Fruit fly (Drosophila melanogaster) whole organism, wandering third instar larva: ENCODE results near the gene CG3638.

Experiments used
- Abd-B ChIP-seq: fragments of >200 bp; optimal IDR thresholded peaks from 2 replicates; lab custom pipeline; 2017; ENCODE audit warnings: missing biosample characterization, missing genetic modification characterization
- CG32264 ChIP-seq: fragments of 200-800 bp; sonication (Bioruptor generic); optimal IDR thresholded peaks from 2 replicates; lab custom pipeline; 2016; ENCODE audit warnings: missing biosample characterization, missing genetic modification characterization
- CG9705 ChIP-seq: fragments of 200-800 bp; sonication (Bioruptor generic); optimal IDR thresholded peaks from 2 replicates; lab custom pipeline; 2018; ENCODE audit warnings: missing biosample characterization, mild to moderate bottlenecking, missing genetic modification characterization
- CrebA ChIP-seq: fragments of 200-800 bp; sonication (Bioruptor generic); optimal IDR thresholded peaks from 2 replicates; lab custom pipeline; 2016; ENCODE audit warnings: missing biosample characterization, mild to moderate bottlenecking, missing genetic modification characterization, borderline replicate concordance
- Dfd ChIP-seq: fragments of >200 bp; optimal IDR thresholded peaks from 2 replicates; lab custom pipeline; 2017; ENCODE audit warnings: missing biosample characterization, missing genetic modification characterization
- Dif ChIP-seq: fragments of 200-275, 200-300 bp; sonication (Bioruptor generic); optimal IDR thresholded peaks from 2 replicates; lab custom pipeline; 2018; ENCODE audit warnings: missing biosample characterization, missing genetic modification characterization; ENCODE audit not compliant: partially characterized antibody
- GATAd ChIP-seq: sonication (Bioruptor generic); optimal IDR thresholded peaks from 2 replicates; lab custom pipeline; 2016; ENCODE audit warnings: missing biosample characterization, missing genetic modification characterization
- HLH106 ChIP-seq: fragments of 200-800 bp; optimal IDR thresholded peaks from 3 replicates; lab custom pipeline; 2019; ENCODE audit warnings: missing biosample characterization, mild to moderate bottlenecking, missing genetic modification characterization, moderate library complexity
- Hnf4 ChIP-seq: fragments of 200-800 bp; sonication (Bioruptor generic); optimal IDR thresholded peaks from 2 replicates; lab custom pipeline; 2016; ENCODE audit warnings: missing biosample characterization, mild to moderate bottlenecking, missing genetic modification characterization
- Hr78 ChIP-seq: fragments of >200 bp; optimal IDR thresholded peaks from 2 replicates; lab custom pipeline; 2017; ENCODE audit warnings: missing biosample characterization, missing genetic modification characterization
- Hr83 ChIP-seq: fragments of 200-300 bp; sonication (Bioruptor generic); optimal IDR thresholded peaks from 2 replicates; lab custom pipeline; 2016; ENCODE audit warnings: missing biosample characterization, mild to moderate bottlenecking, missing genetic modification characterization, moderate library complexity; ENCODE audit not compliant: poor library complexity, severe bottlenecking
- Jra ChIP-seq: sonication (Bioruptor generic); optimal IDR thresholded peaks from 2 replicates; lab custom pipeline; 2016; ENCODE audit warnings: missing biosample characterization, missing genetic modification characterization
- Mio ChIP-seq: sonication (Bioruptor generic); optimal IDR thresholded peaks from 2 replicates; lab custom pipeline; 2016; ENCODE audit warnings: missing biosample characterization, missing genetic modification characterization
- Myc ChIP-seq: fragments of >200 bp; optimal IDR thresholded peaks from 2 replicates; lab custom pipeline; 2017
- N ChIP-seq: fragments of >200 bp; optimal IDR thresholded peaks from 2 replicates; lab custom pipeline; 2018; ENCODE audit warnings: missing biosample characterization, missing external identifiers, missing genetic modification characterization
- OdsH ChIP-seq: fragments of 200-800 bp; sonication (Bioruptor generic); optimal IDR thresholded peaks from 2 replicates; lab custom pipeline; 2016; ENCODE audit warnings: missing biosample characterization, mild to moderate bottlenecking, missing genetic modification characterization
- Rel ChIP-seq, 2 experiments: fragments of 200-800 bp; sonication (Bioruptor generic) in 1 of 2; optimal IDR thresholded peaks; 2 replicates in 1 of 2; 3 replicates in 1 of 2; lab custom pipeline; 2016 to 2019; ENCODE audit warnings: mild to moderate bottlenecking in 2 of 2, missing biosample characterization in 2 of 2, missing genetic modification characterization in 2 of 2, moderate library complexity in 1 of 2
- Sp1 ChIP-seq: fragments of 200-800 bp; sonication (Bioruptor generic); optimal IDR thresholded peaks from 3 replicates; lab custom pipeline; 2019; ENCODE audit warnings: missing biosample characterization, mild to moderate bottlenecking, missing genetic modification characterization, moderate library complexity
- Vsx2 ChIP-seq: fragments of 200-300, 225-300 bp; sonication (Bioruptor generic); optimal IDR thresholded peaks from 2 replicates; lab custom pipeline; 2018; ENCODE audit warnings: missing biosample characterization, missing genetic modification characterization; ENCODE audit not compliant: partially characterized antibody
- br ChIP-seq: fragments of 200-800 bp; sonication (Bioruptor generic); optimal IDR thresholded peaks from 2 replicates; lab custom pipeline; 2016; ENCODE audit warnings: missing biosample characterization, missing genetic modification characterization
- brk ChIP-seq: fragments of 200-800 bp; sonication (Bioruptor generic); optimal IDR thresholded peaks from 2 replicates; lab custom pipeline; 2016; ENCODE audit warnings: missing biosample characterization, mild to moderate bottlenecking, missing genetic modification characterization
- dl ChIP-seq, 2 experiments: fragments of 175-275, 200-275 bp in 1 of 2; fragments of 200-275 bp in 1 of 2; sonication (Bioruptor generic); optimal IDR thresholded peaks; lab custom pipeline; 2018; ENCODE audit warnings: mild to moderate bottlenecking in 2 of 2, missing biosample characterization in 2 of 2, missing genetic modification characterization in 2 of 2, moderate library complexity in 2 of 2; ENCODE audit not compliant: partially characterized antibody in 2 of 2, insufficient read depth in 1 of 2
- dmrt93B ChIP-seq: fragments of 200-800 bp; sonication (Bioruptor generic); optimal IDR thresholded peaks from 2 replicates; lab custom pipeline; 2018; ENCODE audit warnings: missing biosample characterization, mild to moderate bottlenecking, missing genetic modification characterization
- dsf ChIP-seq: sonication (Bioruptor generic); optimal IDR thresholded peaks from 2 replicates; lab custom pipeline; 2016; ENCODE audit warnings: missing biosample characterization, missing genetic modification characterization, borderline replicate concordance
- ey ChIP-seq: fragments of 200-800 bp; sonication (Bioruptor generic); optimal IDR thresholded peaks from 2 replicates; lab custom pipeline; 2016; ENCODE audit warnings: missing biosample characterization, missing genetic modification characterization
- foxo ChIP-seq, 2 experiments: fragments of 200-800 bp; sonication (Bioruptor generic); optimal IDR thresholded peaks; 2 replicates in 1 of 2; 3 replicates in 1 of 2; lab custom pipeline; 2016 to 2017; ENCODE audit warnings: missing biosample characterization in 2 of 2, missing genetic modification characterization in 2 of 2
- fru ChIP-seq: fragments of 200-800 bp; sonication (Bioruptor generic); optimal IDR thresholded peaks from 3 replicates; lab custom pipeline; 2016; ENCODE audit warnings: missing biosample characterization, mild to moderate bottlenecking, missing genetic modification characterization
- h ChIP-seq: fragments of 200-800 bp; sonication (Bioruptor generic); optimal IDR thresholded peaks from 3 replicates; lab custom pipeline; 2016; ENCODE audit warnings: missing biosample characterization, mild to moderate bottlenecking, missing genetic modification characterization
- jim ChIP-seq: fragments of 175-275, 200-325 bp; sonication (Bioruptor generic); optimal IDR thresholded peaks from 2 replicates; lab custom pipeline; 2016; ENCODE audit warnings: missing biosample characterization, mild to moderate bottlenecking, missing genetic modification characterization
- lola ChIP-seq: fragments of >200 bp; optimal IDR thresholded peaks from 2 replicates; lab custom pipeline; 2017; ENCODE audit warnings: missing biosample characterization, missing genetic modification characterization
- pan ChIP-seq: fragments of >200 bp; optimal IDR thresholded peaks from 2 replicates; lab custom pipeline; 2017
- psq ChIP-seq: fragments of 200-800 bp; sonication (Bioruptor generic); optimal IDR thresholded peaks from 3 replicates; lab custom pipeline; 2017; ENCODE audit warnings: missing biosample characterization, mild to moderate bottlenecking, missing genetic modification characterization, moderate library complexity
- rgr ChIP-seq: fragments of 200-800 bp; sonication (Bioruptor generic); optimal IDR thresholded peaks from 3 replicates; lab custom pipeline; 2016; ENCODE audit warnings: missing biosample characterization, mild to moderate bottlenecking, missing genetic modification characterization
- sage ChIP-seq: fragments of 200-800 bp; sonication (Bioruptor generic); optimal IDR thresholded peaks from 2 replicates; lab custom pipeline; 2016; ENCODE audit warnings: missing biosample characterization, mild to moderate bottlenecking, missing genetic modification characterization
- sv ChIP-seq: fragments of 200-800 bp; sonication (Bioruptor generic); optimal IDR thresholded peaks from 3 replicates; lab custom pipeline; 2016; ENCODE audit warnings: missing biosample characterization, missing genetic modification characterization
- tai ChIP-seq: sonication (Bioruptor generic); optimal IDR thresholded peaks from 2 replicates; lab custom pipeline; 2016; ENCODE audit warnings: missing biosample characterization, missing genetic modification characterization
- usp ChIP-seq: fragments of >200 bp; optimal IDR thresholded peaks from 2 replicates; lab custom pipeline; 2017; ENCODE audit warnings: missing biosample characterization, missing genetic modification characterization
- woc ChIP-seq: sonication (Bioruptor generic); optimal IDR thresholded peaks from 2 replicates; lab custom pipeline; 2016; ENCODE audit warnings: missing biosample characterization, mild to moderate bottlenecking, missing genetic modification characterization

CG3638 gene

dm6 chrX:1242049-1242448, 5.6 kb upstream of the CG3638 start:
- TF ChIP-seq psq (GFP tag; lab: Kevin White, UChicago): no peak
- TF ChIP-seq Dif (GFP tag; lab: Kevin White, UChicago): no peak
- TF ChIP-seq Sp1 (GFP tag; lab: Kevin White, UChicago): no peak
- TF ChIP-seq jim: no peak
- TF ChIP-seq HLH106: no peak
- TF ChIP-seq CrebA (GFP tag; lab: Kevin White, UChicago): no peak
- TF ChIP-seq pan (lab: Kevin White, UChicago): no peak
- no peak for TF ChIP-seq ey
- TF ChIP-seq Vsx2: no peak
- TF ChIP-seq Rel (GFP tag; optimal IDR thresholded peaks at IDR 0.05; lab: Kevin White, UChicago): no peak
- no peak for TF ChIP-seq Rel (tag; optimal IDR thresholded peaks at IDR 0.05; lab: Kevin White, UChicago)
- no peak for TF ChIP-seq br (GFP tag; lab: Kevin White, UChicago)
- no peak for TF ChIP-seq Hnf4 (GFP tag; lab: Kevin White, UChicago)
- no peak for TF ChIP-seq dl (GFP tag; optimal IDR thresholded peaks at IDR 0.05; lab: Kevin White, UChicago; ENCODE audit: insufficient read depth in 1 of 2, partially characterized antibody in 2 of 2)
- no peak for TF ChIP-seq h
- no peak for TF ChIP-seq GATAd (GFP tag; lab: Kevin White, UChicago)
- no peak for TF ChIP-seq Mio
- TF ChIP-seq usp (GFP tag; lab: Kevin White, UChicago): no peak
- no peak for TF ChIP-seq dmrt93B (GFP tag; lab: Kevin White, UChicago)
- TF ChIP-seq brk (GFP tag; lab: Kevin White, UChicago): no peak
- TF ChIP-seq foxo (GFP tag; optimal IDR thresholded peaks at IDR 0.05; lab: Kevin White, UChicago): no peak

- TF ChIP-seq tai (GFP tag; lab: Kevin White, UChicago) (no peak), OdsH (GFP tag; lab: Kevin White, UChicago) (no peak), Myc (no peak), Rel (GFP tag; optimal IDR thresholded peaks at IDR 0.05; lab: Kevin White, UChicago) (no peak), Rel (tag; optimal IDR thresholded peaks at IDR 0.05; lab: Kevin White, UChicago) (no peak), pan (lab: Kevin White, UChicago) (no peak), dsf (GFP tag; lab: Kevin White, UChicago) (no peak), Mio (no peak), dmrt93B (GFP tag; lab: Kevin White, UChicago) (no peak), Abd-B (GFP tag; lab: Kevin White, UChicago) (no peak), foxo (GFP tag; optimal IDR thresholded peaks at IDR 0.05; lab: Kevin White, UChicago) (peak in 1 of 2 experiments; percentile 34), CG9705 (GFP tag; lab: Kevin White, UChicago) (no peak), Dif (GFP tag; lab: Kevin White, UChicago) (no peak), fru (GFP tag; lab: Kevin White, UChicago) (peak; percentile 13), HLH106 (peak; percentile 25), psq (GFP tag; lab: Kevin White, UChicago) (peak; percentile 4), woc (no peak), Hr83 (no peak), CG32264 (GFP tag; lab: Kevin White, UChicago) (no peak), brk (GFP tag; lab: Kevin White, UChicago) (no peak), Jra (GFP tag; lab: Kevin White, UChicago) (peak; percentile 35), Sp1 (GFP tag; lab: Kevin White, UChicago) (peak; percentile 16), br (GFP tag; lab: Kevin White, UChicago) (no peak), Vsx2 (no peak), rgr (no peak), GATAd (GFP tag; lab: Kevin White, UChicago) (no peak), lola (GFP tag; lab: Kevin White, UChicago) (no peak), sv (GFP tag; lab: Kevin White, UChicago) (no peak), ey (no peak), jim (no peak), usp (GFP tag; lab: Kevin White, UChicago) (no peak), h (peak; percentile 14), sage (GFP tag; lab: Kevin White, UChicago) (no peak), Hnf4 (GFP tag; lab: Kevin White, UChicago) (no peak), Dfd (GFP tag; lab: Kevin White, UChicago) (no peak), Hr78 (no peak), dl (GFP tag; optimal IDR thresholded peaks at IDR 0.05; lab: Kevin White, UChicago; ENCODE audit: insufficient read depth in 1 of 2, partially characterized antibody in 2 of 2) (no peak), CrebA (GFP tag; lab: Kevin White, UChicago) (no peak), N (GFP tag; lab: Kevin White, UChicago) (no peak)
- TF ChIP-seq, all 38 proteins: peak for 7
Observed at dm6 chrX:1239832-1240231, 3.3 kb upstream of the CG3638 start, which contains the start of gene CG11403. Gene CG11403, minus strand, starts transcription at chrX:1239884.
